Fruit fly (Drosophila melanogaster) S2 (cell line): Measurements from ENCODE around the gene CG11891.

Experiments
- CG8478 ChIP-seq: fragments of >200 bp; optimal IDR thresholded peaks from 2 replicates; lab custom pipeline; 2018
- CTCF ChIP-seq, 2 experiments: fragments of >200 bp; optimal IDR thresholded peaks; 2 replicates each; lab custom pipeline; 2018

DNA sequence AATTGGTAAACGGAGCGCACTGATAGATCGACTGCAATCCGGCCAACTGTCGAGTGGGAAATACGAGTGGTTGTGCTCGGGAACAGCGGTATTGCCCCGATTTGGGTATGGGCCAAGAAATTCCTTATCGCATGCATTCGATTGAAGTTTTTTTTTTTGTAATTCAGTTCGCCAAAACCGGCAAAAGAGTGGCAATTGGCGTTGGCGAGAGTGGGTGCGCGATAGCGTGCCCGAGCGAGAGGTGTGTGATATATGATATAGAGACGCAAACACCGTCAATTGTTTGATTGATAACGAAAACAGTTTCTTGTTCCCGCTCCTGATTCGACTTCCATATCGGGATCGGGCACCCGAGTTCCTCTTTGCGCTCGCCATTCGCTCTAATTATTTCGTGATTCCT is 43.8 kb downstream of the CG11891 start, which contains the start of gene CG31087:
- TF ChIP-seq CG8478: no peak
- TF ChIP-seq CTCF (optimal IDR thresholded peaks at IDR 0.05; lab: Kevin White, UChicago): no peak
